Fruit fly (Drosophila melanogaster) whole organism, embryonic: ENCODE results near the gene CG34134.
A peak's percentile ranks its signal among the peaks of the same experiment; 100 is the strongest.

ENCODE experiments used
- Adf1 ChIP-seq: fragments of 200-800 bp; sonication (Bioruptor generic); IDR thresholded peaks from 2 replicates; pipeline ENCODE4 v1.3.6; 2022; ENCODE audit warnings: missing biosample characterization, missing genetic modification characterization
- BtbVII ChIP-seq: fragments of 200-800 bp; sonication (Bioruptor generic); optimal IDR thresholded peaks from 3 replicates; lab custom pipeline; 2017; ENCODE audit warnings: missing biosample characterization, mild to moderate bottlenecking, missing genetic modification characterization
- Bteb2 ChIP-seq: fragments of 200-800 bp; sonication (Bioruptor generic); optimal IDR thresholded peaks from 2 replicates; lab custom pipeline; 2016; ENCODE audit warnings: missing biosample characterization, missing genetic modification characterization
- CG12299 ChIP-seq: fragments of 200-800 bp; sonication (Bioruptor generic); optimal IDR thresholded peaks from 2 replicates; lab custom pipeline; 2018; ENCODE audit warnings: missing biosample characterization, mild to moderate bottlenecking, missing genetic modification characterization
- CG12391 ChIP-seq: fragments of 200-800 bp; sonication (Bioruptor generic); optimal IDR thresholded peaks from 3 replicates; lab custom pipeline; 2018; ENCODE audit warnings: missing biosample characterization, mild to moderate bottlenecking, missing genetic modification characterization, moderate library complexity
- CG12744 ChIP-seq: fragments of 200-800 bp; sonication (Bioruptor generic); optimal IDR thresholded peaks from 2 replicates; lab custom pipeline; 2016; ENCODE audit warnings: missing biosample characterization, missing genetic modification characterization
- CG13287 ChIP-seq: fragments of 200-800 bp; sonication (Bioruptor generic); IDR thresholded peaks from 2 replicates; pipeline ENCODE4 v1.3.6; 2022; ENCODE audit warnings: missing biosample characterization, missing genetic modification characterization; ENCODE audit not compliant: partially characterized antibody
- CG13624 ChIP-seq: fragments of 200-800 bp; sonication (Bioruptor generic); optimal IDR thresholded peaks from 2 replicates; lab custom pipeline; 2016; ENCODE audit warnings: missing biosample characterization, missing genetic modification characterization
- CG14965 ChIP-seq: fragments of 200-800 bp; sonication (Bioruptor generic); optimal IDR thresholded peaks from 2 replicates; lab custom pipeline; 2016; ENCODE audit warnings: missing biosample characterization, missing genetic modification characterization, borderline replicate concordance
- CG15073 ChIP-seq: fragments of 200-800 bp; sonication (Bioruptor generic); optimal IDR thresholded peaks from 2 replicates; lab custom pipeline; 2016; ENCODE audit warnings: missing biosample characterization, missing genetic modification characterization
- CG15269 ChIP-seq: fragments of 200-800 bp; sonication (Bioruptor generic); optimal IDR thresholded peaks from 2 replicates; lab custom pipeline; 2018; ENCODE audit warnings: missing biosample characterization, mild to moderate bottlenecking, missing genetic modification characterization, moderate library complexity
- CG15479 ChIP-seq: fragments of 200-800 bp; sonication (Bioruptor generic); optimal IDR thresholded peaks from 3 replicates; lab custom pipeline; 2019; ENCODE audit warnings: missing biosample characterization, mild to moderate bottlenecking, missing genetic modification characterization, moderate library complexity
- CG15601 ChIP-seq: fragments of 200-800 bp; sonication (Bioruptor generic); optimal IDR thresholded peaks from 3 replicates; lab custom pipeline; 2019; ENCODE audit warnings: missing biosample characterization, mild to moderate bottlenecking, missing genetic modification characterization, moderate library complexity
- CG17385 ChIP-seq: fragments of 200-800 bp; sonication (Bioruptor generic); optimal IDR thresholded peaks from 3 replicates; lab custom pipeline; 2018; ENCODE audit warnings: missing biosample characterization, mild to moderate bottlenecking, missing genetic modification characterization
- CG18599 ChIP-seq: fragments of 200-800 bp; sonication (Bioruptor generic); optimal IDR thresholded peaks from 3 replicates; lab custom pipeline; 2017; ENCODE audit warnings: missing biosample characterization, missing genetic modification characterization, mild to moderate bottlenecking, moderate library complexity, missing genetic modification reagents
- CG2712 ChIP-seq: fragments of 200-800 bp; optimal IDR thresholded peaks from 3 replicates; lab custom pipeline; 2019; ENCODE audit warnings: missing biosample characterization, mild to moderate bottlenecking, missing genetic modification characterization, moderate library complexity
- CG2889 ChIP-seq: fragments of 200-800 bp; sonication (Bioruptor generic); IDR thresholded peaks from 3 replicates; pipeline ENCODE4 v1.3.6; 2022; ENCODE audit warnings: missing biosample characterization, missing genetic modification characterization
- CG30020 ChIP-seq: fragments of 200-800 bp; optimal IDR thresholded peaks from 2 replicates; lab custom pipeline; 2019; ENCODE audit warnings: missing biosample characterization, mild to moderate bottlenecking, missing genetic modification characterization, moderate library complexity
- CG31441 ChIP-seq: fragments of 200-800 bp; sonication (Bioruptor generic); IDR thresholded peaks from 2 replicates; pipeline ENCODE4 v1.3.6; 2022; ENCODE audit warnings: missing biosample characterization, missing genetic modification characterization
- CG42726 ChIP-seq: fragments of 200-800 bp; sonication (Bioruptor generic); IDR thresholded peaks from 2 replicates; pipeline ENCODE4 v1.3.6; 2022; ENCODE audit warnings: missing biosample characterization, missing genetic modification characterization; ENCODE audit not compliant: partially characterized antibody
- CG43689 ChIP-seq: fragments of 200-800 bp; sonication (Bioruptor generic); IDR thresholded peaks from 2 replicates; pipeline ENCODE4 v1.3.6; 2022; ENCODE audit warnings: missing biosample characterization, missing genetic modification characterization
- CG4424 ChIP-seq: fragments of 200-800 bp; sonication (Bioruptor generic); optimal IDR thresholded peaks from 3 replicates; lab custom pipeline; 2016; ENCODE audit warnings: missing biosample characterization, missing genetic modification characterization
- CG6654 ChIP-seq: fragments of 200-800 bp; sonication (Bioruptor generic); optimal IDR thresholded peaks from 2 replicates; lab custom pipeline; 2017; ENCODE audit warnings: missing biosample characterization, mild to moderate bottlenecking, missing genetic modification characterization
- CG6791 ChIP-seq: fragments of 200-800 bp; sonication (Bioruptor generic); IDR thresholded peaks from 3 replicates; pipeline ENCODE4 v1.3.6; 2022; ENCODE audit warnings: missing biosample characterization, missing genetic modification characterization; ENCODE audit not compliant: partially characterized antibody
- CG7963 ChIP-seq: fragments of 200-800 bp; sonication (Bioruptor generic); IDR thresholded peaks from 3 replicates; pipeline ENCODE4 v1.3.6; 2022; ENCODE audit warnings: missing biosample characterization, missing genetic modification characterization; ENCODE audit not compliant: partially characterized antibody
- CG7987 ChIP-seq: fragments of 200-800 bp; sonication (Bioruptor generic); optimal IDR thresholded peaks from 2 replicates; lab custom pipeline; 2018; ENCODE audit warnings: missing biosample characterization, mild to moderate bottlenecking, missing genetic modification characterization, moderate library complexity
- CG8478 ChIP-seq: fragments of >200 bp; optimal IDR thresholded peaks from 2 replicates; lab custom pipeline; 2018
- CG9817 ChIP-seq: fragments of 200-800 bp; sonication (Bioruptor generic); optimal IDR thresholded peaks from 2 replicates; lab custom pipeline; 2018; ENCODE audit warnings: missing biosample characterization, mild to moderate bottlenecking, missing genetic modification characterization, moderate library complexity
- Dbx ChIP-seq: fragments of 200-800 bp; sonication (Bioruptor generic); IDR thresholded peaks from 3 replicates; pipeline ENCODE4 v1.3.6; 2022; ENCODE audit warnings: missing biosample characterization, missing genetic modification characterization
- E2f2 ChIP-seq: fragments of 200-800 bp; sonication (Bioruptor generic); IDR thresholded peaks from 2 replicates; pipeline ENCODE4 v1.3.6; 2022; ENCODE audit warnings: missing biosample characterization, missing genetic modification characterization
- Fer2 ChIP-seq: fragments of 200-800 bp; sonication (Bioruptor generic); optimal IDR thresholded peaks from 2 replicates; lab custom pipeline; 2018; ENCODE audit warnings: missing biosample characterization, mild to moderate bottlenecking, missing genetic modification characterization, moderate library complexity
- MTF-1 ChIP-seq: fragments of 200-800 bp; sonication (Bioruptor generic); optimal IDR thresholded peaks from 2 replicates; lab custom pipeline; 2018; ENCODE audit warnings: missing biosample characterization, mild to moderate bottlenecking, missing genetic modification characterization, borderline replicate concordance
- NC2β ChIP-seq: fragments of 200-800 bp; sonication (Bioruptor generic); optimal IDR thresholded peaks from 2 replicates; lab custom pipeline; 2016; ENCODE audit warnings: missing biosample characterization, missing genetic modification characterization
- Rfx ChIP-seq: fragments of 200-800 bp; sonication (Bioruptor generic); IDR thresholded peaks from 2 replicates; pipeline ENCODE4 v1.3.6; 2022; ENCODE audit warnings: missing biosample characterization, missing genetic modification characterization
- Stat92E ChIP-seq, 3 experiments: fragments of >200 bp in 2 of 3; fragments of 200-800 bp in 1 of 3; sonication (Bioruptor generic) in 1 of 3; optimal IDR thresholded peaks; 2 replicates each; lab custom pipeline; 2017 to 2019; ENCODE audit warnings: missing biosample characterization in 3 of 3, missing genetic modification characterization in 3 of 3, mild to moderate bottlenecking in 1 of 3, moderate library complexity in 1 of 3
- az2 ChIP-seq: fragments of 200-800 bp; sonication (Bioruptor generic); optimal IDR thresholded peaks from 3 replicates; lab custom pipeline; 2016; ENCODE audit warnings: missing biosample characterization, missing genetic modification characterization
- br ChIP-seq: fragments of >200 bp; optimal IDR thresholded peaks from 2 replicates; lab custom pipeline; 2017
- cas ChIP-seq: fragments of 200-800 bp; sonication (Bioruptor generic); IDR thresholded peaks from 2 replicates; pipeline ENCODE4 v1.3.6; 2022; ENCODE audit warnings: missing biosample characterization, missing genetic modification characterization
- chif ChIP-seq, 2 experiments: fragments of 200-800 bp; sonication (Bioruptor generic); optimal IDR thresholded peaks; 3 replicates each; lab custom pipeline; 2016; ENCODE audit warnings: missing biosample characterization in 2 of 2, missing genetic modification characterization in 2 of 2
- cwo ChIP-seq: fragments of 200-800 bp; sonication (Bioruptor generic); optimal IDR thresholded peaks from 3 replicates; lab custom pipeline; 2017; ENCODE audit warnings: missing biosample characterization, missing genetic modification characterization, mild to moderate bottlenecking, moderate library complexity, missing genetic modification reagents
- dan ChIP-seq: fragments of 200-800 bp; sonication (Bioruptor generic); IDR thresholded peaks from 2 replicates; pipeline ENCODE4 v1.3.6; 2022; ENCODE audit warnings: missing biosample characterization, missing genetic modification characterization
- danr ChIP-seq: fragments of 200-800 bp; sonication (Bioruptor generic); IDR thresholded peaks from 2 replicates; pipeline ENCODE4 v1.3.6; 2022; ENCODE audit warnings: missing biosample characterization, missing genetic modification characterization
- dimm ChIP-seq: fragments of 200-800 bp; sonication (Bioruptor generic); IDR thresholded peaks from 2 replicates; pipeline ENCODE4 v1.3.6; 2022; ENCODE audit warnings: missing biosample characterization, missing genetic modification characterization
- dmrt99B ChIP-seq: fragments of 200-800 bp; sonication (Bioruptor generic); optimal IDR thresholded peaks from 2 replicates; lab custom pipeline; 2018; ENCODE audit warnings: missing biosample characterization, mild to moderate bottlenecking, missing genetic modification characterization, moderate library complexity
- eyg ChIP-seq: fragments of 200-800 bp; sonication (Bioruptor generic); optimal IDR thresholded peaks from 3 replicates; lab custom pipeline; 2016; ENCODE audit warnings: missing biosample characterization, missing genetic modification characterization
- gfzf ChIP-seq: fragments of 200-800 bp; sonication (Bioruptor generic); optimal IDR thresholded peaks from 2 replicates; lab custom pipeline; 2016; ENCODE audit warnings: missing biosample characterization, mild to moderate bottlenecking, missing genetic modification characterization, moderate library complexity
- jumu ChIP-seq: fragments of 200-800 bp; sonication (Bioruptor generic); optimal IDR thresholded peaks from 3 replicates; lab custom pipeline; 2016; ENCODE audit warnings: missing biosample characterization, missing genetic modification characterization
- nmo ChIP-seq: fragments of 200-800 bp; sonication (Bioruptor generic); optimal IDR thresholded peaks from 2 replicates; lab custom pipeline; 2018; ENCODE audit warnings: missing biosample characterization, mild to moderate bottlenecking, missing genetic modification characterization, moderate library complexity
- seq ChIP-seq: fragments of 200-800 bp; sonication (Bioruptor generic); IDR thresholded peaks from 2 replicates; pipeline ENCODE4 v1.3.6; 2022; ENCODE audit warnings: missing biosample characterization, missing genetic modification characterization
- unc-4 ChIP-seq: fragments of 200-800 bp; sonication (Bioruptor generic); IDR thresholded peaks from 2 replicates; pipeline ENCODE4 v1.3.6; 2022; ENCODE audit warnings: missing biosample characterization, missing genetic modification characterization; ENCODE audit not compliant: partially characterized antibody

CG34134 gene

dm6 chr2L:8156682-8157081, 33.9 kb downstream of the CG34134 start (continued):
- TF ChIP-seq unc-4 (GFP tag; lab: Robert Waterston, UW) (0 out of 2 replicates have a peak, but pooled peaks have one; percentile 35), E2f2 (GFP tag; lab: Robert Waterston, UW) (peak; percentile 44; the same call in 1 of the 2 replicates), CG2889 (GFP tag; lab: Robert Waterston, UW) (no peak), eyg (GFP tag; lab: Kevin White, UChicago) (peak; percentile 65), az2 (GFP tag; lab: Kevin White, UChicago) (peak; percentile 62), cas (GFP tag; lab: Robert Waterston, UW) (peak; percentile 66; the same call in 1 of the 2 replicates), Stat92E (GFP tag; optimal IDR thresholded peaks at IDR 0.05; lab: Kevin White, UChicago) (no peak), CG12391 (tag; lab: Kevin White, UChicago) (peak; percentile 75), CG8478 (lab: Kevin White, UChicago) (no peak), gfzf (GFP tag; lab: Kevin White, UChicago) (peak; percentile 23), CG9817 (peak; percentile 80), CG31441 (GFP tag; lab: Robert Waterston, UW) (peak; percentile 70), dmrt99B (peak; percentile 68), chif (GFP tag; optimal IDR thresholded peaks at IDR 0.05; lab: Kevin White, UChicago) (peak; percentile 38 to 72), CG6791 (GFP tag; lab: Robert Waterston, UW) (no peak), CG30020 (tag; lab: Kevin White, UChicago) (peak; percentile 39), nmo (GFP tag; lab: Kevin White, UChicago) (peak; percentile 76), NC2β (peak; percentile 43), CG17385 (peak; percentile 68), Bteb2 (GFP tag; lab: Kevin White, UChicago) (peak; percentile 74), CG12299 (peak; percentile 60), CG15479 (GFP tag; lab: Kevin White, UChicago) (peak; percentile 48), CG12744 (GFP tag; lab: Kevin White, UChicago) (peak; percentile 10), CG42726 (GFP tag; lab: Robert Waterston, UW) (no peak), Adf1 (GFP tag; lab: Robert Waterston, UW) (peak; percentile 57), dimm (GFP tag; lab: Robert Waterston, UW) (no peak), Fer2 (tag; lab: Kevin White, UChicago) (peak; percentile 53), CG14965 (GFP tag; lab: Kevin White, UChicago) (peak; percentile 4), CG13287 (GFP tag; lab: Robert Waterston, UW) (peak; percentile 47; the same call in 1 of the 2 replicates), cwo (peak; percentile 21), BtbVII (peak; percentile 48), seq (0 out of 2 replicates have a peak, but pooled peaks have one; percentile 34), CG15073 (no peak), danr (GFP tag; lab: Robert Waterston, UW) (peak; percentile 43; the same call in 1 of the 2 replicates), CG6654 (GFP tag; lab: Kevin White, UChicago) (peak; percentile 26), CG43689 (GFP tag; lab: Robert Waterston, UW) (no peak), CG7987 (peak; percentile 42), CG13624 (GFP tag; lab: Kevin White, UChicago) (peak; percentile 87), CG7963 (GFP tag; lab: Robert Waterston, UW) (no peak), br (lab: Kevin White, UChicago) (no peak), CG15269 (peak; percentile 62), dan (GFP tag; lab: Robert Waterston, UW) (no peak), CG2712 (tag; lab: Kevin White, UChicago) (peak; percentile 75), Rfx (GFP tag; lab: Robert Waterston, UW) (peak; percentile 79), MTF-1 (GFP tag; lab: Kevin White, UChicago) (peak; percentile 47), jumu (peak; percentile 82), CG15601 (tag; lab: Kevin White, UChicago) (no peak), CG4424 (peak; percentile 36), Dbx (GFP tag; lab: Robert Waterston, UW) (peak; percentile 49; the same call in 1 of the 3 replicates), CG18599 (GFP tag; lab: Kevin White, UChicago) (peak; percentile 85)
